Worm (Caenorhabditis elegans) whole organism, L4 larva: ENCODE measurements around the gene sulp-4.
A peak's percentile ranks its signal among the peaks of the same experiment; 100 is the strongest.

ENCODE experiments used
- D1046.2 ChIP-seq: fragments of 200-800 bp; sonication (Bioruptor generic); IDR thresholded peaks from 2 replicates; pipeline ENCODE4 v1.3.6; 2022; ENCODE audit warnings: missing genetic modification characterization, missing compliant biosample characterization
- T20F7.1 ChIP-seq: fragments of 200-800 bp; sonication (Bioruptor generic); optimal IDR thresholded peaks from 2 replicates; lab custom pipeline; 2018; ENCODE audit warnings: mild to moderate bottlenecking, missing genetic modification characterization, missing compliant biosample characterization
- Y48G9A.11 ChIP-seq: fragments of 200-800 bp; sonication (Bioruptor generic); IDR thresholded peaks from 2 replicates; pipeline ENCODE4 v1.3.6; 2022; ENCODE audit warnings: missing genetic modification reagents, missing genetic modification characterization, missing compliant biosample characterization
- Y5F2A.4 ChIP-seq: fragments of 200-800 bp; sonication (Bioruptor generic); optimal IDR thresholded peaks from 2 replicates; lab custom pipeline; 2018; ENCODE audit warnings: mild to moderate bottlenecking, missing genetic modification characterization, missing compliant biosample characterization
- Y75B8A.6 ChIP-seq: fragments of 200-800 bp; sonication (Bioruptor generic); IDR thresholded peaks from 2 replicates; pipeline ENCODE4 v1.3.6; 2022; ENCODE audit warnings: missing genetic modification reagents, missing genetic modification characterization, missing compliant biosample characterization
- aha-1 ChIP-seq: fragments of 150-350 bp; peaks from one replicate; lab custom pipeline; 2014; ENCODE audit warnings: missing biosample characterization, missing genetic modification characterization
- ceh-62 ChIP-seq: sonication (generic microtip); optimal IDR thresholded peaks from 2 replicates; lab custom pipeline; 2017; ENCODE audit warnings: missing biosample characterization, missing genetic modification characterization
- daf-16 ChIP-seq, 3 experiments: sonication (generic microtip); optimal IDR thresholded peaks; 2 replicates each; lab custom pipeline; 2016 to 2017; ENCODE audit warnings: missing genetic modification characterization in 3 of 3, missing genetic modification reagents in 3 of 3, mild to moderate bottlenecking in 2 of 3, missing compliant biosample characterization in 2 of 3, missing biosample characterization in 1 of 3, moderate library complexity in 1 of 3
- daf-19 ChIP-seq: fragments of 200-800 bp; sonication (Bioruptor generic); conservative IDR thresholded peaks from 2 replicates; pipeline ENCODE4 v1.3.6; 2022; ENCODE audit warnings: missing genetic modification characterization, missing compliant biosample characterization
- daf-8 ChIP-seq: fragments of 200-800 bp; sonication (Bioruptor generic); IDR thresholded peaks from 2 replicates; pipeline ENCODE4 v1.3.6; 2022; ENCODE audit warnings: missing genetic modification characterization, missing compliant biosample characterization
- dmd-6 ChIP-seq: fragments of 200-800 bp; sonication (Bioruptor generic); IDR thresholded peaks from 2 replicates; pipeline ENCODE4 v1.3.6; 2022; ENCODE audit warnings: missing genetic modification reagents, missing genetic modification characterization, missing compliant biosample characterization
- dmd-9 ChIP-seq: fragments of 200-800 bp; sonication (Bioruptor generic); IDR thresholded peaks from 2 replicates; pipeline ENCODE4 v1.3.6; 2022; ENCODE audit warnings: missing genetic modification reagents, missing genetic modification characterization, missing compliant biosample characterization
- dve-1 ChIP-seq: sonication (generic microtip); optimal IDR thresholded peaks from 2 replicates; lab custom pipeline; 2017; ENCODE audit warnings: antibody characterized with exemption, mild to moderate bottlenecking, missing genetic modification characterization, missing compliant biosample characterization; ENCODE audit not compliant: insufficient read depth
- gei-8 ChIP-seq: fragments of 200-800 bp; sonication (Bioruptor generic); optimal IDR thresholded peaks from 2 replicates; lab custom pipeline; 2018; ENCODE audit warnings: mild to moderate bottlenecking, missing genetic modification characterization, missing compliant biosample characterization
- hlh-11 ChIP-seq: fragments of 200-800 bp; sonication (Bioruptor generic); optimal IDR thresholded peaks from 2 replicates; lab custom pipeline; 2018; ENCODE audit warnings: mild to moderate bottlenecking, missing genetic modification characterization, missing compliant biosample characterization
- lin-38 ChIP-seq: fragments of 200-800 bp; sonication (Bioruptor generic); IDR thresholded peaks from 2 replicates; pipeline ENCODE4 v1.3.6; 2022; ENCODE audit warnings: missing genetic modification reagents, missing genetic modification characterization, missing compliant biosample characterization
- lin-39 ChIP-seq: fragments of 150-350 bp; optimal IDR thresholded peaks from 2 replicates; lab custom pipeline; 2014; ENCODE audit warnings: missing biosample characterization, missing genetic modification reagents, missing genetic modification characterization
- madf-5 ChIP-seq, 2 experiments: fragments of 200-800 bp; sonication (Bioruptor generic); IDR thresholded peaks; 2 replicates each; pipeline ENCODE4 v1.3.6; 2022; ENCODE audit warnings: missing compliant biosample characterization in 2 of 2, missing genetic modification characterization in 2 of 2
- mdl-1 ChIP-seq, 2 experiments: fragments of 150-350 bp in 1 of 2; sonication (generic microtip) in 1 of 2; optimal IDR thresholded peaks; 2 replicates each; lab custom pipeline; 2014 to 2017; ENCODE audit warnings: missing biosample characterization in 2 of 2, missing genetic modification characterization in 2 of 2
- nhr-28 ChIP-seq: fragments of 150-350 bp; optimal IDR thresholded peaks from 2 replicates; lab custom pipeline; 2014; ENCODE audit warnings: missing biosample characterization, missing genetic modification characterization
- nhr-76 ChIP-seq: fragments of 150-350 bp; optimal IDR thresholded peaks from 2 replicates; lab custom pipeline; 2014; ENCODE audit warnings: missing biosample characterization, missing genetic modification characterization
- php-3 ChIP-seq: fragments of 200-800 bp; sonication (Bioruptor generic); IDR thresholded peaks from 2 replicates; pipeline ENCODE4 v1.3.6; 2022; ENCODE audit warnings: missing genetic modification reagents, missing genetic modification characterization, missing compliant biosample characterization
- pqm-1 ChIP-seq: sonication (generic microtip); optimal IDR thresholded peaks from 2 replicates; lab custom pipeline; 2017; ENCODE audit warnings: missing biosample characterization, missing genetic modification characterization
- saeg-2 ChIP-seq: fragments of 200-800 bp; sonication (Bioruptor generic); IDR thresholded peaks from 2 replicates; pipeline ENCODE4 v1.3.6; 2022; ENCODE audit warnings: missing genetic modification reagents, missing genetic modification characterization, missing compliant biosample characterization
- snpc-1.2 ChIP-seq: fragments of 200-800 bp; sonication (Bioruptor generic); IDR thresholded peaks from 2 replicates; pipeline ENCODE4 v1.3.6; 2022; ENCODE audit warnings: missing genetic modification reagents, missing genetic modification characterization, missing compliant biosample characterization
- snpc-4 ChIP-seq: fragments of 150-350 bp; optimal IDR thresholded peaks from 2 replicates; lab custom pipeline; 2014; ENCODE audit warnings: missing biosample characterization, missing genetic modification characterization
- spr-1 ChIP-seq: sonication (generic microtip); optimal IDR thresholded peaks from 2 replicates; lab custom pipeline; 2016; ENCODE audit warnings: mild to moderate bottlenecking, missing genetic modification characterization, missing compliant biosample characterization
- unc-62 ChIP-seq, 3 experiments: fragments of 150-350 bp in 1 of 3; sonication (generic microtip); optimal IDR thresholded peaks in 2 of 3; peaks in 1 of 3; 1 replicate in 1 of 3; 2 replicates in 2 of 3; lab custom pipeline; 2014 to 2017; ENCODE audit warnings: missing biosample characterization in 3 of 3, missing genetic modification characterization in 3 of 3, missing genetic modification reagents in 3 of 3, missing genotype in 1 of 3
- zfp-2 ChIP-seq: sonication (generic microtip); optimal IDR thresholded peaks from 2 replicates; lab custom pipeline; 2016; ENCODE audit warnings: mild to moderate bottlenecking, missing genetic modification characterization, missing compliant biosample characterization

The sulp-4 gene

ce11 chrV:11900127-11900526, 25.0 kb downstream of the sulp-4 start:
- TF ChIP-seq mdl-1 (tag; optimal IDR thresholded peaks at IDR 0.05; lab: Kevin White, UChicago) (peak in 1 of 2 experiments; percentile 2), dve-1 (tag; lab: Kevin White, UChicago) (peak; percentile 14), aha-1 (tag; lab: Kevin White, UChicago) (peak; percentile 50), pqm-1 (peak; percentile 72), D1046.2 (GFP tag; lab: Robert Waterston, UW) (no peak), daf-8 (GFP tag; lab: Robert Waterston, UW) (no peak), daf-16 (GFP tag; optimal IDR thresholded peaks at IDR 0.05; lab: Kevin White, UChicago) (no peak), daf-16 (tag; optimal IDR thresholded peaks at IDR 0.05; lab: Kevin White, UChicago) (peak; percentile 29), dmd-6 (GFP tag; lab: Robert Waterston, UW) (peak; percentile 48; the same call in 1 of the 2 replicates), Y48G9A.11 (no peak), hlh-11 (tag; lab: Kevin White, UChicago) (peak; percentile 54), nhr-28 (tag; lab: Kevin White, UChicago) (peak; percentile 34)

- no peak for TF ChIP-seq daf-19
- TF ChIP-seq T20F7.1 (GFP tag; lab: Kevin White, UChicago), result no peak
- no peak for TF ChIP-seq php-3 (GFP tag; lab: Robert Waterston, UW)
- no peak for TF ChIP-seq snpc-1.2
- no peak for TF ChIP-seq spr-1 (tag; lab: Kevin White, UChicago)
- no peak for TF ChIP-seq Y5F2A.4 (GFP tag; lab: Kevin White, UChicago)
- peak; percentile 94 for TF ChIP-seq aha-1 (tag; lab: Kevin White, UChicago)
- no peak for TF ChIP-seq nhr-76 (tag; lab: Kevin White, UChicago)
- TF ChIP-seq snpc-4 (tag; lab: Kevin White, UChicago), result no peak
- TF ChIP-seq, all 104 proteins: peak for 1
Measured at ce11 chrV:11901260-11901659, 26.1 kb downstream of the sulp-4 start.

ce11 chrV:11902161-11902560, 27.0 kb downstream of the sulp-4 start:
- no peak for TF ChIP-seq Y75B8A.6 (GFP tag; lab: Robert Waterston, UW)
- TF ChIP-seq unc-62 (GFP tag; optimal IDR thresholded peaks at IDR 0.05 in 1 of 2; lab: Kevin White, UChicago), result peak in 1 of 2 experiments; percentile 81
- TF ChIP-seq unc-62 (tag; optimal IDR thresholded peaks at IDR 0.05; lab: Kevin White, UChicago), result no peak

ce11 chrV:11905977-11906376, 30.8 kb downstream of the sulp-4 start:
- TF ChIP-seq ceh-62 (tag; lab: Kevin White, UChicago), result no peak
- TF ChIP-seq aha-1 (tag; lab: Kevin White, UChicago), result peak; percentile 93
- TF ChIP-seq saeg-2 (GFP tag; lab: Robert Waterston, UW), result no peak
- no peak for TF ChIP-seq madf-5 (GFP tag; IDR thresholded peaks at IDR 0.05; lab: Robert Waterston, UW)
- TF ChIP-seq gei-8, result no peak
- TF ChIP-seq dmd-9 (GFP tag; lab: Robert Waterston, UW), result no peak
- TF ChIP-seq daf-16 (GFP tag; optimal IDR thresholded peaks at IDR 0.05; lab: Kevin White, UChicago), result no peak
- no peak for TF ChIP-seq daf-16 (tag; optimal IDR thresholded peaks at IDR 0.05; lab: Kevin White, UChicago)
- no peak for TF ChIP-seq zfp-2

ce11 chrV:11913283-11913682, 38.1 kb downstream of the sulp-4 start:
- TF ChIP-seq unc-62 (GFP tag; optimal IDR thresholded peaks at IDR 0.05 in 1 of 2; lab: Kevin White, UChicago) (peak in 1 of 2 experiments; percentile 82), unc-62 (tag; optimal IDR thresholded peaks at IDR 0.05; lab: Kevin White, UChicago) (no peak), lin-38 (GFP tag; lab: Robert Waterston, UW) (no peak), dmd-9 (GFP tag; lab: Robert Waterston, UW) (no peak)

ce11 chrV:11917186-11917585, 42.0 kb downstream of the sulp-4 start, which contains the start of gene R31.2:
Gene R31.2, plus strand, starts transcription at chrV:11917573.
- TF ChIP-seq lin-39 (tag; lab: Kevin White, UChicago), result no peak
- TF ChIP-seq, all 104 proteins: peak for 0
